Fruit fly (Drosophila melanogaster) whole organism, prepupa: Measurements from ENCODE around the gene Cyp4ac3.

Experiments used
- Blimp-1 ChIP-seq: fragments of 200-800 bp; sonication (Bioruptor generic); optimal IDR thresholded peaks from 3 replicates; lab custom pipeline; 2017; ENCODE audit warnings: missing biosample characterization, missing genetic modification characterization, mild to moderate bottlenecking, moderate library complexity, missing genetic modification reagents
- CG10631 ChIP-seq: fragments of 200-800 bp; sonication (Bioruptor generic); optimal IDR thresholded peaks from 2 replicates; lab custom pipeline; 2016; ENCODE audit warnings: missing biosample characterization, missing genetic modification characterization
- CG11294 ChIP-seq: fragments of 200-800 bp; sonication (Bioruptor generic); IDR thresholded peaks from 2 replicates; pipeline ENCODE4 v1.3.6; 2022; ENCODE audit warnings: missing biosample characterization, missing genetic modification characterization
- CG11902 ChIP-seq: fragments of 200-800 bp; sonication (Bioruptor generic); optimal IDR thresholded peaks from 3 replicates; lab custom pipeline; 2016; ENCODE audit warnings: missing biosample characterization, missing genetic modification characterization
- CG15336 ChIP-seq: fragments of 200-800 bp; sonication (Bioruptor generic); IDR thresholded peaks from 2 replicates; pipeline ENCODE4 v1.3.6; 2022; ENCODE audit warnings: missing biosample characterization, missing genetic modification characterization
- CG16779 ChIP-seq: fragments of 200-800 bp; sonication (Bioruptor generic); optimal IDR thresholded peaks from 3 replicates; lab custom pipeline; 2017; ENCODE audit warnings: missing biosample characterization, mild to moderate bottlenecking, missing genetic modification characterization
- CG3032 ChIP-seq: fragments of 200-800 bp; optimal IDR thresholded peaks from 2 replicates; lab custom pipeline; 2019; ENCODE audit warnings: missing biosample characterization, mild to moderate bottlenecking, missing genetic modification characterization, moderate library complexity
- CG32006 ChIP-seq: fragments of 200-800 bp; sonication (Bioruptor generic); optimal IDR thresholded peaks from 3 replicates; lab custom pipeline; 2017; ENCODE audit warnings: missing biosample characterization, mild to moderate bottlenecking, missing genetic modification characterization
- CG34406 ChIP-seq: fragments of 200-800 bp; sonication (Bioruptor generic); optimal IDR thresholded peaks from 3 replicates; lab custom pipeline; 2016; ENCODE audit warnings: missing biosample characterization, missing genetic modification characterization
- CG4318 ChIP-seq: fragments of 200-800 bp; sonication (Bioruptor generic); optimal IDR thresholded peaks from 3 replicates; lab custom pipeline; 2017; ENCODE audit warnings: missing biosample characterization, mild to moderate bottlenecking, missing genetic modification characterization
- CG6163 ChIP-seq: fragments of 200-800 bp; sonication (Bioruptor generic); IDR thresholded peaks from 3 replicates; pipeline ENCODE4 v1.3.6; 2022; ENCODE audit warnings: missing biosample characterization, missing genetic modification characterization
- CG6792 ChIP-seq: fragments of 200-800 bp; sonication (Bioruptor generic); optimal IDR thresholded peaks from 3 replicates; lab custom pipeline; 2016; ENCODE audit warnings: missing biosample characterization, missing genetic modification characterization
- CG6808 ChIP-seq: fragments of 200-800 bp; sonication (Bioruptor generic); optimal IDR thresholded peaks from 3 replicates; lab custom pipeline; 2017; ENCODE audit warnings: missing biosample characterization, missing genetic modification characterization, mild to moderate bottlenecking, moderate library complexity, missing genetic modification reagents
- CG6854 ChIP-seq: fragments of 200-800 bp; sonication (Bioruptor generic); optimal IDR thresholded peaks from 2 replicates; lab custom pipeline; 2017; ENCODE audit warnings: missing biosample characterization, mild to moderate bottlenecking, missing genetic modification characterization
- CG8119 ChIP-seq: fragments of 200-800 bp; sonication (Bioruptor generic); IDR thresholded peaks from 3 replicates; pipeline ENCODE4 v1.3.6; 2022; ENCODE audit warnings: missing biosample characterization, missing genetic modification characterization
- CG8319 ChIP-seq: fragments of 200-800 bp; sonication (Bioruptor generic); optimal IDR thresholded peaks from 3 replicates; lab custom pipeline; 2016; ENCODE audit warnings: missing biosample characterization, missing genetic modification characterization
- CG8632 ChIP-seq: fragments of 200-800 bp; sonication (Bioruptor generic); optimal IDR thresholded peaks from 3 replicates; lab custom pipeline; 2016; ENCODE audit warnings: missing biosample characterization, missing genetic modification characterization
- CG9139 ChIP-seq: fragments of 200-800 bp; sonication (Bioruptor generic); optimal IDR thresholded peaks from 3 replicates; lab custom pipeline; 2017; ENCODE audit warnings: missing biosample characterization, mild to moderate bottlenecking, missing genetic modification characterization
- Eip75B ChIP-seq: fragments of 200-800 bp; sonication (Bioruptor generic); optimal IDR thresholded peaks from 3 replicates; lab custom pipeline; 2016; ENCODE audit warnings: missing biosample characterization, missing genetic modification characterization
- Eip78C ChIP-seq: fragments of 200-800 bp; sonication (Bioruptor generic); peaks from one replicate; lab custom pipeline; 2016; ENCODE audit warnings: missing biosample characterization, missing genetic modification characterization
- Eip93F ChIP-seq: fragments of 200-800 bp; sonication (Bioruptor generic); optimal IDR thresholded peaks from 2 replicates; lab custom pipeline; 2016; ENCODE audit warnings: missing biosample characterization, mild to moderate bottlenecking, missing genetic modification characterization
- Ets21C ChIP-seq: fragments of 200-800 bp; sonication (Bioruptor generic); optimal IDR thresholded peaks from 3 replicates; lab custom pipeline; 2016; ENCODE audit warnings: missing biosample characterization, missing genetic modification characterization
- Gug ChIP-seq: fragments of 200-800 bp; sonication (Bioruptor generic); IDR thresholded peaks from 2 replicates; pipeline ENCODE4 v1.3.6; 2022; ENCODE audit warnings: missing biosample characterization, missing genetic modification characterization
- Hr38 ChIP-seq: sonication (Bioruptor generic); optimal IDR thresholded peaks from 2 replicates; lab custom pipeline; 2016; ENCODE audit warnings: missing biosample characterization, missing genetic modification characterization
- Hr39 ChIP-seq: fragments of 200-800 bp; sonication (Bioruptor generic); optimal IDR thresholded peaks from 2 replicates; lab custom pipeline; 2016; ENCODE audit warnings: missing biosample characterization, missing genetic modification characterization
- Hr4 ChIP-seq: fragments of 200-800 bp; sonication (Bioruptor generic); optimal IDR thresholded peaks from 3 replicates; lab custom pipeline; 2016; ENCODE audit warnings: missing biosample characterization, missing genetic modification characterization
- Lpt ChIP-seq: fragments of 200-800 bp; sonication (Bioruptor generic); optimal IDR thresholded peaks from 3 replicates; lab custom pipeline; 2016; ENCODE audit warnings: missing biosample characterization, missing genetic modification characterization
- Met ChIP-seq: fragments of 200-800 bp; sonication (Bioruptor generic); optimal IDR thresholded peaks from 3 replicates; lab custom pipeline; 2016; ENCODE audit warnings: missing biosample characterization, missing genetic modification characterization
- OdsH ChIP-seq: fragments of 200-800 bp; sonication (Bioruptor generic); optimal IDR thresholded peaks from 3 replicates; lab custom pipeline; 2016; ENCODE audit warnings: missing biosample characterization, missing genetic modification characterization
- Smox ChIP-seq: fragments of 200-800 bp; sonication (Bioruptor generic); optimal IDR thresholded peaks from 3 replicates; lab custom pipeline; 2016; ENCODE audit warnings: missing biosample characterization, missing genetic modification characterization
- Sox102F ChIP-seq: fragments of 200-800 bp; sonication (Bioruptor generic); optimal IDR thresholded peaks from 2 replicates; lab custom pipeline; 2016; ENCODE audit warnings: missing biosample characterization, mild to moderate bottlenecking, missing genetic modification characterization
- Sox14 ChIP-seq: fragments of 200-800 bp; sonication (Bioruptor generic); optimal IDR thresholded peaks from 3 replicates; lab custom pipeline; 2016; ENCODE audit warnings: missing biosample characterization, missing genetic modification characterization
- Sox15 ChIP-seq: fragments of 200-800 bp; sonication (Bioruptor generic); optimal IDR thresholded peaks from 3 replicates; lab custom pipeline; 2016; ENCODE audit warnings: missing biosample characterization, missing genetic modification characterization
- achi ChIP-seq: fragments of 200-800 bp; sonication (Bioruptor generic); optimal IDR thresholded peaks from 3 replicates; lab custom pipeline; 2016; ENCODE audit warnings: missing biosample characterization, missing genetic modification characterization
- acj6 ChIP-seq: fragments of 200-800 bp; sonication (Bioruptor generic); optimal IDR thresholded peaks from 3 replicates; lab custom pipeline; 2016; ENCODE audit warnings: missing biosample characterization, missing genetic modification characterization
- cyc ChIP-seq: fragments of 200-800 bp; sonication (Bioruptor generic); optimal IDR thresholded peaks from 3 replicates; lab custom pipeline; 2016; ENCODE audit warnings: missing biosample characterization, missing genetic modification characterization
- dac ChIP-seq: fragments of 200-800 bp; sonication (Bioruptor generic); optimal IDR thresholded peaks from 2 replicates; lab custom pipeline; 2017; ENCODE audit warnings: missing biosample characterization, mild to moderate bottlenecking, missing genetic modification characterization
- dsx ChIP-seq: fragments of 200-800 bp; optimal IDR thresholded peaks from 3 replicates; lab custom pipeline; 2019; ENCODE audit warnings: missing biosample characterization, mild to moderate bottlenecking, missing genetic modification characterization, moderate library complexity; ENCODE audit not compliant: poor library complexity, severe bottlenecking
- esn ChIP-seq: fragments of 200-800 bp; sonication (Bioruptor generic); optimal IDR thresholded peaks from 2 replicates; lab custom pipeline; 2016; ENCODE audit warnings: missing biosample characterization, mild to moderate bottlenecking, missing genetic modification characterization, moderate library complexity
- fkh ChIP-seq: fragments of 200-800 bp; sonication (Bioruptor generic); optimal IDR thresholded peaks from 3 replicates; lab custom pipeline; 2017; ENCODE audit warnings: missing biosample characterization, mild to moderate bottlenecking, missing genetic modification characterization, moderate library complexity
- lz ChIP-seq: fragments of 200-800 bp; sonication (Bioruptor generic); optimal IDR thresholded peaks from 3 replicates; lab custom pipeline; 2016; ENCODE audit warnings: missing biosample characterization, missing genetic modification characterization
- net ChIP-seq: fragments of 200-800 bp; sonication (Bioruptor generic); optimal IDR thresholded peaks from 3 replicates; lab custom pipeline; 2016; ENCODE audit warnings: missing biosample characterization, missing genetic modification characterization
- spab ChIP-seq: fragments of 200-800 bp; sonication (Bioruptor generic); optimal IDR thresholded peaks from 2 replicates; lab custom pipeline; 2017; ENCODE audit warnings: missing biosample characterization, mild to moderate bottlenecking, missing genetic modification characterization, missing genetic modification reagents
- topi ChIP-seq: fragments of 200-800 bp; sonication (Bioruptor generic); optimal IDR thresholded peaks from 3 replicates; lab custom pipeline; 2016; ENCODE audit warnings: missing biosample characterization, missing genetic modification characterization
- vri ChIP-seq: fragments of 200-800 bp; sonication (Bioruptor generic); optimal IDR thresholded peaks from 3 replicates; lab custom pipeline; 2016; ENCODE audit warnings: missing biosample characterization, mild to moderate bottlenecking, missing genetic modification characterization

The Cyp4ac3 gene

dm6 chr2L:5303044-5303904 lies 35.0 kb downstream of the Cyp4ac3 start (continued):
- TF ChIP-seq dac (GFP tag; lab: Kevin White, UChicago) (no peak), Hr4 (GFP tag; lab: Kevin White, UChicago) (peak; percentile 19), Smox (no peak), CG32006 (peak; percentile 20), CG6808 (GFP tag; lab: Kevin White, UChicago) (no peak), CG16779 (no peak), Met (GFP tag; lab: Kevin White, UChicago) (no peak), esn (GFP tag; lab: Kevin White, UChicago) (no peak), lz (GFP tag; lab: Kevin White, UChicago) (no peak), Sox14 (GFP tag; lab: Kevin White, UChicago) (no peak), net (no peak), CG6163 (GFP tag; lab: Robert Waterston, UW) (peak; percentile 63), topi (peak; percentile 1), Eip78C (GFP tag; lab: Kevin White, UChicago) (peak; percentile 80), vri (GFP tag; lab: Kevin White, UChicago) (peak; percentile 84), dsx (GFP tag; lab: Kevin White, UChicago) (no peak), Eip75B (GFP tag; lab: Kevin White, UChicago) (no peak), CG8632 (GFP tag; lab: Kevin White, UChicago) (no peak), Blimp-1 (GFP tag; lab: Kevin White, UChicago) (no peak), Sox15 (GFP tag; lab: Kevin White, UChicago) (no peak), Hr38 (GFP tag; lab: Kevin White, UChicago) (no peak), CG11902 (GFP tag; lab: Kevin White, UChicago) (no peak), achi (GFP tag; lab: Kevin White, UChicago) (no peak), CG4318 (no peak)

dm6 chr2L:5304367-5304766 lies 36.1 kb downstream of the Cyp4ac3 start:
- TF ChIP-seq Eip78C (GFP tag; lab: Kevin White, UChicago) (no peak), CG6163 (GFP tag; lab: Robert Waterston, UW) (no peak), Sox102F (GFP tag; lab: Kevin White, UChicago) (no peak), Eip93F (GFP tag; lab: Kevin White, UChicago) (no peak), fkh (no peak), Lpt (GFP tag; lab: Kevin White, UChicago) (no peak), cyc (no peak), vri (GFP tag; lab: Kevin White, UChicago) (peak; percentile 12), Ets21C (GFP tag; lab: Kevin White, UChicago) (no peak), CG11294 (GFP tag; lab: Robert Waterston, UW) (no peak), CG6854 (GFP tag; lab: Kevin White, UChicago) (no peak), dsx (GFP tag; lab: Kevin White, UChicago) (peak; percentile 49), topi (no peak), Gug (GFP tag; lab: Robert Waterston, UW) (no peak), OdsH (GFP tag; lab: Kevin White, UChicago) (no peak), CG34406 (GFP tag; lab: Kevin White, UChicago) (no peak), CG8119 (GFP tag; lab: Robert Waterston, UW) (no peak)

dm6 chr2L:5305240-5305875 lies 37.1 kb downstream of the Cyp4ac3 start:
- TF ChIP-seq CG3032 (tag; lab: Kevin White, UChicago) (no peak), CG8632 (GFP tag; lab: Kevin White, UChicago) (no peak), cyc (no peak), Hr38 (GFP tag; lab: Kevin White, UChicago) (no peak), CG9139 (no peak), Hr39 (GFP tag; lab: Kevin White, UChicago) (no peak), Met (GFP tag; lab: Kevin White, UChicago) (peak; percentile 41), Ets21C (GFP tag; lab: Kevin White, UChicago) (no peak), acj6 (GFP tag; lab: Kevin White, UChicago) (no peak), CG8119 (GFP tag; lab: Robert Waterston, UW) (no peak), vri (GFP tag; lab: Kevin White, UChicago) (peak; percentile 100), CG6163 (GFP tag; lab: Robert Waterston, UW) (peak; percentile 49; the same call in 2 of the 3 replicates), CG6808 (GFP tag; lab: Kevin White, UChicago) (peak; percentile 40), CG8319 (GFP tag; lab: Kevin White, UChicago) (no peak), Blimp-1 (GFP tag; lab: Kevin White, UChicago) (peak; percentile 90), CG10631 (GFP tag; lab: Kevin White, UChicago) (no peak), CG32006 (no peak), spab (no peak), CG6792 (GFP tag; lab: Kevin White, UChicago) (no peak), CG15336 (GFP tag; lab: Robert Waterston, UW) (peak; percentile 24; the same call in 1 of the 2 replicates), Eip75B (GFP tag; lab: Kevin White, UChicago) (peak; percentile 72)
